Worm (Caenorhabditis elegans): ENCODE results near the gene athp-1.

ce11 chrIII:10914971-10915370 lies 33.4 kb downstream of the athp-1 start:
- TF ChIP-seq egl-27 (tag; optimal IDR thresholded peaks at IDR 0.05) (no peak), elt-3 (tag; optimal IDR thresholded peaks at IDR 0.05) (no peak), mdl-1 (tag; optimal IDR thresholded peaks at IDR 0.05) (no peak), skn-1 (tag; optimal IDR thresholded peaks at IDR 0.05) (no peak), lsy-2 (tag; optimal IDR thresholded peaks at IDR 0.05) (no peak), nhr-23 (tag; optimal IDR thresholded peaks at IDR 0.05) (no peak), nhr-77 (tag; optimal IDR thresholded peaks at IDR 0.05) (no peak), blmp-1 (tag; optimal IDR thresholded peaks at IDR 0.05; ENCODE audit: insufficient read depth) (no peak), snpc-4 (tag; optimal IDR thresholded peaks at IDR 0.05) (no peak), mab-5 (tag; optimal IDR thresholded peaks at IDR 0.05) (no peak)
